Fruit fly (Drosophila melanogaster) whole organism, embryonic: Measurements from ENCODE around the gene ND-SGDH.
A peak's percentile ranks its signal among the peaks of the same experiment; 100 is the strongest.

Source experiments
- Atf-2 ChIP-seq: fragments of 200-800 bp; sonication (Bioruptor generic); optimal IDR thresholded peaks from 2 replicates; lab custom pipeline; 2016; ENCODE audit warnings: missing biosample characterization, missing genetic modification characterization
- Atf6 ChIP-seq: fragments of 200-800 bp; sonication (Bioruptor generic); IDR thresholded peaks from 2 replicates; pipeline ENCODE4 v1.3.6; 2022; ENCODE audit warnings: missing biosample characterization, missing genetic modification characterization
- CG10321 ChIP-seq: fragments of 200-800 bp; sonication (Bioruptor generic); IDR thresholded peaks from 2 replicates; pipeline ENCODE4 v1.3.6; 2022; ENCODE audit warnings: missing biosample characterization, missing genetic modification characterization
- CG14014 ChIP-seq: fragments of 200-800 bp; sonication (Bioruptor generic); IDR thresholded peaks from 2 replicates; pipeline ENCODE4 v1.3.6; 2022; ENCODE audit warnings: missing biosample characterization, missing genetic modification characterization
- CG14441 ChIP-seq: fragments of 200-800 bp; sonication (Bioruptor generic); IDR thresholded peaks from 2 replicates; pipeline ENCODE4 v1.3.6; 2022; ENCODE audit warnings: missing biosample characterization, missing genetic modification characterization
- CG14965 ChIP-seq: fragments of 200-800 bp; sonication (Bioruptor generic); optimal IDR thresholded peaks from 2 replicates; lab custom pipeline; 2016; ENCODE audit warnings: missing biosample characterization, missing genetic modification characterization, borderline replicate concordance
- CG16779 ChIP-seq: fragments of 200-800 bp; sonication (Bioruptor generic); IDR thresholded peaks from 2 replicates; pipeline ENCODE4 v1.3.6; 2022; ENCODE audit warnings: missing biosample characterization, missing genetic modification characterization
- CG16815 ChIP-seq: fragments of 200-800 bp; sonication (Bioruptor generic); optimal IDR thresholded peaks from 3 replicates; lab custom pipeline; 2017; ENCODE audit warnings: missing biosample characterization, mild to moderate bottlenecking, missing genetic modification characterization
- CG17829 ChIP-seq: fragments of 200-800 bp; optimal IDR thresholded peaks from 2 replicates; lab custom pipeline; 2019; ENCODE audit warnings: missing biosample characterization, mild to moderate bottlenecking, missing genetic modification characterization, moderate library complexity
- CG18476 ChIP-seq: fragments of 200-800 bp; sonication (Bioruptor generic); optimal IDR thresholded peaks from 2 replicates; lab custom pipeline; 2016; ENCODE audit warnings: missing biosample characterization, mild to moderate bottlenecking, missing genetic modification characterization
- CG2199 ChIP-seq: fragments of 200-800 bp; sonication (Bioruptor generic); IDR thresholded peaks from 3 replicates; pipeline ENCODE4 v1.3.6; 2022; ENCODE audit warnings: missing biosample characterization, missing genetic modification characterization
- CG30403 ChIP-seq: fragments of 200-800 bp; sonication (Bioruptor generic); optimal IDR thresholded peaks from 3 replicates; lab custom pipeline; 2016; ENCODE audit warnings: missing biosample characterization, missing genetic modification characterization
- CG31441 ChIP-seq: fragments of 200-800 bp; sonication (Bioruptor generic); IDR thresholded peaks from 2 replicates; pipeline ENCODE4 v1.3.6; 2022; ENCODE audit warnings: missing biosample characterization, missing genetic modification characterization
- CG34422 ChIP-seq: fragments of 200-800 bp; sonication (Bioruptor generic); IDR thresholded peaks from 3 replicates; pipeline ENCODE4 v1.3.6; 2022; ENCODE audit warnings: missing biosample characterization, missing genetic modification characterization
- CG3838 ChIP-seq: fragments of 200-800 bp; sonication (Bioruptor generic); optimal IDR thresholded peaks from 3 replicates; lab custom pipeline; 2016; ENCODE audit warnings: missing biosample characterization, missing genetic modification characterization
- CG4328 ChIP-seq: fragments of 200-800 bp; sonication (Bioruptor generic); optimal IDR thresholded peaks from 3 replicates; lab custom pipeline; 2017; ENCODE audit warnings: missing biosample characterization, missing genetic modification reagents, missing genetic modification characterization
- CG6254 ChIP-seq: fragments of 200-800 bp; sonication (Bioruptor generic); optimal IDR thresholded peaks from 3 replicates; lab custom pipeline; 2017; ENCODE audit warnings: mild to moderate bottlenecking, missing biosample characterization, missing genetic modification reagents, missing genetic modification characterization
- CG6689 ChIP-seq: fragments of 200-800 bp; sonication (Bioruptor generic); IDR thresholded peaks from 2 replicates; pipeline ENCODE4 v1.3.6; 2022; ENCODE audit warnings: missing biosample characterization, missing genetic modification characterization
- CG6854 ChIP-seq: fragments of 200-800 bp; sonication (Bioruptor generic); optimal IDR thresholded peaks from 3 replicates; lab custom pipeline; 2017; ENCODE audit warnings: missing biosample characterization, mild to moderate bottlenecking, missing genetic modification characterization
- CG8388 ChIP-seq: fragments of 200-800 bp; sonication (Bioruptor generic); optimal IDR thresholded peaks from 2 replicates; lab custom pipeline; 2019; ENCODE audit warnings: missing biosample characterization, mild to moderate bottlenecking, missing genetic modification characterization, moderate library complexity
- CG9727 ChIP-seq: fragments of 200-800 bp; sonication (Bioruptor generic); optimal IDR thresholded peaks from 3 replicates; lab custom pipeline; 2017; ENCODE audit warnings: missing biosample characterization, mild to moderate bottlenecking, missing genetic modification characterization
- CG9932 ChIP-seq: fragments of 200-800 bp; sonication (Bioruptor generic); IDR thresholded peaks from 2 replicates; pipeline ENCODE4 v1.3.6; 2022; ENCODE audit warnings: missing biosample characterization, missing genetic modification characterization
- CHES-1-like ChIP-seq: fragments of 200-800 bp; sonication (Bioruptor generic); optimal IDR thresholded peaks from 2 replicates; lab custom pipeline; 2016; ENCODE audit warnings: missing biosample characterization, missing genetic modification characterization
- CTCF ChIP-seq: fragments of 200-800 bp; sonication (Bioruptor generic); optimal IDR thresholded peaks from 2 replicates; lab custom pipeline; 2017; ENCODE audit warnings: missing biosample characterization, mild to moderate bottlenecking, missing genetic modification characterization, moderate library complexity
- CoRest ChIP-seq: fragments of 200-800 bp; sonication (Bioruptor generic); optimal IDR thresholded peaks from 3 replicates; lab custom pipeline; 2018; ENCODE audit warnings: missing biosample characterization, mild to moderate bottlenecking, missing genetic modification characterization, moderate library complexity
- CrebB ChIP-seq: fragments of 200-800 bp; sonication (Bioruptor generic); optimal IDR thresholded peaks from 3 replicates; lab custom pipeline; 2018; ENCODE audit warnings: missing biosample characterization, mild to moderate bottlenecking, missing genetic modification characterization
- Dek ChIP-seq: fragments of 200-800 bp; sonication (Bioruptor generic); optimal IDR thresholded peaks from 3 replicates; lab custom pipeline; 2019; ENCODE audit warnings: missing biosample characterization, mild to moderate bottlenecking, missing genetic modification characterization, moderate library complexity
- Dip3 ChIP-seq: fragments of 200-800 bp; sonication (Bioruptor generic); optimal IDR thresholded peaks from 3 replicates; lab custom pipeline; 2016; ENCODE audit warnings: missing biosample characterization, missing genetic modification characterization
- E2f1 ChIP-seq: fragments of 200-800 bp; sonication (Bioruptor generic); IDR thresholded peaks from 2 replicates; pipeline ENCODE4 v1.3.6; 2022; ENCODE audit warnings: missing biosample characterization, missing genetic modification characterization
- H15 ChIP-seq: fragments of 200-800 bp; sonication (Bioruptor generic); IDR thresholded peaks from 3 replicates; pipeline ENCODE4 v1.3.6; 2022; ENCODE audit warnings: missing biosample characterization, missing genetic modification characterization
- HLH54F ChIP-seq: fragments of 200-800 bp; sonication (Bioruptor generic); optimal IDR thresholded peaks from 3 replicates; lab custom pipeline; 2016; ENCODE audit warnings: missing biosample characterization, missing genetic modification characterization
- Hey ChIP-seq: fragments of 200-800 bp; sonication (Bioruptor generic); optimal IDR thresholded peaks from 3 replicates; lab custom pipeline; 2018; ENCODE audit warnings: missing biosample characterization, mild to moderate bottlenecking, missing genetic modification characterization
- Lim3 ChIP-seq: fragments of 200-800 bp; sonication (Bioruptor generic); IDR thresholded peaks from 2 replicates; pipeline ENCODE4 v1.3.6; 2022; ENCODE audit warnings: missing biosample characterization, missing genetic modification characterization
- MTF-1 ChIP-seq: fragments of 200-800 bp; sonication (Bioruptor generic); optimal IDR thresholded peaks from 2 replicates; lab custom pipeline; 2018; ENCODE audit warnings: missing biosample characterization, mild to moderate bottlenecking, missing genetic modification characterization, borderline replicate concordance
- Mad ChIP-seq: fragments of 200-800 bp; sonication (Bioruptor generic); optimal IDR thresholded peaks from 2 replicates; lab custom pipeline; 2016; ENCODE audit warnings: missing biosample characterization, missing genetic modification characterization
- Neu2 ChIP-seq: fragments of 200-800 bp; sonication (Bioruptor generic); optimal IDR thresholded peaks from 3 replicates; lab custom pipeline; 2016; ENCODE audit warnings: missing biosample characterization, missing genetic modification characterization, borderline replicate concordance
- Ptx1 ChIP-seq: fragments of 200-800 bp; sonication (Bioruptor generic); IDR thresholded peaks from 2 replicates; pipeline ENCODE4 v1.3.6; 2022; ENCODE audit warnings: missing biosample characterization, missing genetic modification characterization
- Ravus ChIP-seq: fragments of 200-800 bp; sonication (Bioruptor generic); IDR thresholded peaks from 2 replicates; pipeline ENCODE4 v1.3.6; 2022; ENCODE audit warnings: missing biosample characterization, missing genetic modification characterization
- ap ChIP-seq: fragments of 200-800 bp; sonication (Bioruptor generic); IDR thresholded peaks from 2 replicates; pipeline ENCODE4 v1.3.6; 2022; ENCODE audit warnings: missing biosample characterization, missing genetic modification characterization
- ara ChIP-seq: fragments of 200-800 bp; sonication (Bioruptor generic); IDR thresholded peaks from 2 replicates; pipeline ENCODE4 v1.3.6; 2022; ENCODE audit warnings: missing biosample characterization, missing genetic modification characterization
- bowl ChIP-seq: fragments of 200-800 bp; sonication (Bioruptor generic); IDR thresholded peaks from 2 replicates; pipeline ENCODE4 v1.3.6; 2022; ENCODE audit warnings: missing biosample characterization, missing genetic modification characterization
- eve ChIP-seq, 2 experiments: fragments of >200 bp; optimal IDR thresholded peaks; 2 replicates each; lab custom pipeline; 2017; ENCODE audit warnings: missing biosample characterization in 2 of 2, missing genetic modification characterization in 2 of 2
- gcm ChIP-seq: fragments of 200-800 bp; sonication (Bioruptor generic); optimal IDR thresholded peaks from 2 replicates; lab custom pipeline; 2019; ENCODE audit warnings: missing biosample characterization, mild to moderate bottlenecking, missing genetic modification characterization, moderate library complexity
- gsb-n ChIP-seq: fragments of 200-800 bp; sonication (Bioruptor generic); optimal IDR thresholded peaks from 3 replicates; lab custom pipeline; 2018; ENCODE audit warnings: missing biosample characterization, mild to moderate bottlenecking, missing genetic modification characterization
- ken ChIP-seq: fragments of 200-800 bp; sonication (Bioruptor generic); IDR thresholded peaks from 3 replicates; pipeline ENCODE4 v1.3.6; 2022; ENCODE audit warnings: missing biosample characterization, missing genetic modification characterization
- kni ChIP-seq: fragments of 200-800 bp; sonication (Bioruptor generic); optimal IDR thresholded peaks from 3 replicates; lab custom pipeline; 2017; ENCODE audit warnings: mild to moderate bottlenecking, missing biosample characterization, missing genetic modification reagents, missing genetic modification characterization
- lbe ChIP-seq: fragments of 200-800 bp; sonication (Bioruptor generic); optimal IDR thresholded peaks from 2 replicates; lab custom pipeline; 2016; ENCODE audit warnings: missing biosample characterization, mild to moderate bottlenecking, missing genetic modification characterization
- mam ChIP-seq: fragments of 200-800 bp; sonication (Bioruptor generic); optimal IDR thresholded peaks from 3 replicates; lab custom pipeline; 2016; ENCODE audit warnings: missing biosample characterization, missing genetic modification characterization
- org-1 ChIP-seq: fragments of 200-800 bp; sonication (Bioruptor generic); optimal IDR thresholded peaks from 2 replicates; lab custom pipeline; 2017; ENCODE audit warnings: missing biosample characterization, missing genetic modification characterization
- pho ChIP-seq: fragments of 200-800 bp; sonication (Bioruptor generic); optimal IDR thresholded peaks from 2 replicates; lab custom pipeline; 2016; ENCODE audit warnings: missing biosample characterization, missing genetic modification characterization
- pros ChIP-seq: fragments of 200-800 bp; sonication (Bioruptor generic); optimal IDR thresholded peaks from 3 replicates; lab custom pipeline; 2019; ENCODE audit warnings: missing biosample characterization, mild to moderate bottlenecking, missing genetic modification characterization, moderate library complexity
- sima ChIP-seq: fragments of 200-800 bp; sonication (Bioruptor generic); optimal IDR thresholded peaks from 2 replicates; lab custom pipeline; 2016; ENCODE audit warnings: missing biosample characterization, missing genetic modification characterization

Gene ND-SGDH

DNA sequence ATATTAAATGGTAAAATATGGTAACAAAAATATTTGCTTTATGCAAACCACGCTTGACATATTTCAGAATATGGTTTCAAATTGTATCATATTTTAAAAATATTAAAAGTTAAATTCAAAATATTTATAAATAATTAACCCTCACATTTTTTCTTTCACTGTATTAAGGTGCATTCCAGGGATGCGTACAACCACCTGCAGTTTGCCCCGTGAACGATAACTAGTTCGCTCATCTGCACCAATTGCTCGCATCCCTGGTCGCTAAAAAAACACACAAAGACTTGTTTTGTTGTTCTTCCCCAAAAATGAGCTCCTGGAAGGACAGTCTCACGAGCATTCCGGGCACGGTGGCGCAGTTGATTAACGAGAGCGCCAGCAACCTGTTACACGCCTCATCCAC, 6.5 kb downstream of the ND-SGDH start, which contains the start of gene DEF8 (continued):
- TF ChIP-seq HLH54F (GFP tag; lab: Kevin White, UChicago) (peak; percentile 28), CG8388 (GFP tag; lab: Kevin White, UChicago) (peak; percentile 77), Lim3 (GFP tag; lab: Robert Waterston, UW) (peak; percentile 42; the same call in 1 of the 2 replicates), ara (GFP tag; lab: Robert Waterston, UW) (peak; percentile 52; the same call in 1 of the 2 replicates), Hey (tag; lab: Kevin White, UChicago) (no peak), Dek (tag; lab: Kevin White, UChicago) (peak; percentile 86), org-1 (GFP tag; lab: Kevin White, UChicago) (peak; percentile 31), CG17829 (tag; lab: Kevin White, UChicago) (peak; percentile 89), CrebB (tag; lab: Kevin White, UChicago) (peak; percentile 75), ken (GFP tag; lab: Robert Waterston, UW) (peak; percentile 75), CG4328 (GFP tag; lab: Kevin White, UChicago) (peak; percentile 68), sima (GFP tag; lab: Kevin White, UChicago) (no peak), CG6854 (GFP tag; lab: Kevin White, UChicago) (peak; percentile 64), CG3838 (GFP tag; lab: Kevin White, UChicago) (peak; percentile 1), CG2199 (GFP tag; lab: Robert Waterston, UW) (no peak), CG31441 (peak; percentile 90), ap (peak; percentile 87), pho (peak; percentile 42), Ravus (peak; percentile 42; the same call in 1 of the 2 replicates), Dip3 (peak; percentile 34), Mad (GFP tag; lab: Kevin White, UChicago) (peak; percentile 64), pros (no peak), MTF-1 (GFP tag; lab: Kevin White, UChicago) (peak; percentile 44), CG18476 (GFP tag; lab: Kevin White, UChicago) (peak; percentile 63), CTCF (no peak), E2f1 (GFP tag; lab: Robert Waterston, UW) (peak; percentile 78), CG14014 (GFP tag; lab: Robert Waterston, UW) (peak; percentile 83), Atf-2 (peak; percentile 13), CG9727 (peak; percentile 88), CG6689 (peak; percentile 86), eve (GFP tag; optimal IDR thresholded peaks at IDR 0.05; lab: Kevin White, UChicago) (no peak), CG14441 (GFP tag; lab: Robert Waterston, UW) (peak; percentile 76), CG34422 (peak; percentile 86), CG10321 (GFP tag; lab: Robert Waterston, UW) (peak; percentile 68; the same call in 1 of the 2 replicates), H15 (peak; percentile 78), CG16779 (no peak), CG30403 (GFP tag; lab: Kevin White, UChicago) (peak; percentile 77), gsb-n (tag; lab: Kevin White, UChicago) (peak; percentile 85), kni (GFP tag; lab: Kevin White, UChicago) (peak; percentile 40), CG6254 (GFP tag; lab: Kevin White, UChicago) (peak; percentile 73), Ptx1 (GFP tag; lab: Robert Waterston, UW) (peak; percentile 88), CG14965 (GFP tag; lab: Kevin White, UChicago) (no peak), CHES-1-like (peak; percentile 12), CG9932 (GFP tag; lab: Robert Waterston, UW) (peak; percentile 71; the same call in 1 of the 2 replicates), CG16815 (GFP tag; lab: Kevin White, UChicago) (peak; percentile 65), lbe (GFP tag; lab: Kevin White, UChicago) (peak; percentile 63), Neu2 (no peak), CoRest (tag; lab: Kevin White, UChicago) (peak; percentile 90), bowl (GFP tag; lab: Robert Waterston, UW) (peak; percentile 59; the same call in 1 of the 2 replicates), gcm (GFP tag; lab: Kevin White, UChicago) (peak; percentile 81), mam (GFP tag; lab: Kevin White, UChicago) (peak; percentile 57), Atf6 (GFP tag; lab: Robert Waterston, UW) (peak; percentile 86)
